Worm (Caenorhabditis elegans): Measurements from ENCODE around the gene W10G11.2.

DNA sequence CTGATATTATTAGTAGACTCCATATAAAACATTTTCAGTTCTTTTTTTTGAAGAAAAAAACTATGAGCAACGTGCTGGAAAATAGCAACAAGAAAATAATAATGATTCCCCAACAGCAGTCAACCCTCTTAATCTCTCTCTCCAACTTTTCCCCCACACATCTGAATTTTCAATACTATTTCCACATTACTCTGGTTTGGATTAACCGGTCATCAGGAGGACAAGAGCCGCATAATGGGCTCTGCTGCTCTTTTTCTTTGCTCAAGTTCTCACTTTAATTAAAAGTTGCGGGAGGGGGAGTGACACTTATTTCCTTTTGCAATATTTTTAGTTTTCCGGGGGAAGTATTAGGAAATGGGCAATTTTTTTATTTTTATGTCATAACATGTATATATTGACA, 34.0 kb downstream of the W10G11.2 start:
- no peak for TF ChIP-seq sea-2 (GFP tag; optimal IDR thresholded peaks at IDR 0.05)
- no peak for TF ChIP-seq fos-1 (tag; optimal IDR thresholded peaks at IDR 0.05)
- TF ChIP-seq nhr-76 (tag; optimal IDR thresholded peaks at IDR 0.05) = no peak
- TF ChIP-seq ama-1 (optimal IDR thresholded peaks at IDR 0.05) = no peak
- TF ChIP-seq snpc-4 (tag; optimal IDR thresholded peaks at IDR 0.05) = no peak
- TF ChIP-seq nhr-67 (tag; optimal IDR thresholded peaks at IDR 0.05) = no peak
- no peak for TF ChIP-seq pqm-1 (tag; optimal IDR thresholded peaks at IDR 0.05)

Measured in whole organism, L3 larva.